Fruit fly (Drosophila melanogaster) whole organism, embryonic: ENCODE results near the gene CG31365.

ENCODE experiments used
- CG11695 ChIP-seq: fragments of 200-800 bp; sonication (Bioruptor generic); IDR thresholded peaks from 3 replicates; pipeline ENCODE4 v1.3.6; 2022; ENCODE audit warnings: missing biosample characterization, missing genetic modification characterization
- CG12659 ChIP-seq: fragments of 200-800 bp; sonication (Bioruptor generic); optimal IDR thresholded peaks from 3 replicates; lab custom pipeline; 2017; ENCODE audit warnings: mild to moderate bottlenecking, missing biosample characterization, missing genetic modification reagents, missing genetic modification characterization
- CG14710 ChIP-seq: fragments of 200-800 bp; sonication (Bioruptor generic); optimal IDR thresholded peaks from 3 replicates; lab custom pipeline; 2019; ENCODE audit warnings: missing biosample characterization, mild to moderate bottlenecking, missing genetic modification characterization, moderate library complexity
- CG16863 ChIP-seq: fragments of 200-800 bp; sonication (Bioruptor generic); optimal IDR thresholded peaks from 3 replicates; lab custom pipeline; 2016; ENCODE audit warnings: missing biosample characterization, missing genetic modification characterization
- CG17359 ChIP-seq: fragments of 200-800 bp; sonication (Bioruptor generic); optimal IDR thresholded peaks from 3 replicates; lab custom pipeline; 2018; ENCODE audit warnings: missing biosample characterization, mild to moderate bottlenecking, missing genetic modification characterization, moderate library complexity
- CG2116 ChIP-seq: fragments of 200-800 bp; sonication (Bioruptor generic); optimal IDR thresholded peaks from 3 replicates; lab custom pipeline; 2018; ENCODE audit warnings: missing biosample characterization, mild to moderate bottlenecking, missing genetic modification characterization
- CG5953 ChIP-seq: fragments of 200-800 bp; sonication (Bioruptor generic); IDR thresholded peaks from 2 replicates; pipeline ENCODE4 v1.3.6; 2022; ENCODE audit warnings: missing biosample characterization, missing genetic modification characterization
- CG7271 ChIP-seq: fragments of 200-800 bp; sonication (Bioruptor generic); optimal IDR thresholded peaks from 2 replicates; lab custom pipeline; 2018; ENCODE audit warnings: missing biosample characterization, mild to moderate bottlenecking, missing genetic modification characterization, moderate library complexity
- CG7357 ChIP-seq: fragments of 200-800 bp; sonication (Bioruptor generic); IDR thresholded peaks from 3 replicates; pipeline ENCODE4 v1.3.6; 2022; ENCODE audit warnings: missing biosample characterization, missing genetic modification characterization
- CG7556 ChIP-seq: fragments of 200-800 bp; sonication (Bioruptor generic); optimal IDR thresholded peaks from 2 replicates; lab custom pipeline; 2017; ENCODE audit warnings: missing biosample characterization, mild to moderate bottlenecking, missing genetic modification characterization
- CG7839 ChIP-seq: fragments of 200-800 bp; sonication (Bioruptor generic); optimal IDR thresholded peaks from 3 replicates; lab custom pipeline; 2018; ENCODE audit warnings: missing biosample characterization, mild to moderate bottlenecking, missing genetic modification characterization, moderate library complexity
- CG9215 ChIP-seq: fragments of 200-800 bp; sonication (Bioruptor generic); IDR thresholded peaks from 2 replicates; pipeline ENCODE4 v1.3.6; 2022; ENCODE audit warnings: missing biosample characterization, missing genetic modification characterization
- CG9817 ChIP-seq: fragments of 200-800 bp; sonication (Bioruptor generic); optimal IDR thresholded peaks from 2 replicates; lab custom pipeline; 2018; ENCODE audit warnings: missing biosample characterization, mild to moderate bottlenecking, missing genetic modification characterization, moderate library complexity
- CkIIα-i1 ChIP-seq: fragments of 200-800 bp; sonication (Bioruptor generic); IDR thresholded peaks from 2 replicates; pipeline ENCODE4 v1.3.6; 2022; ENCODE audit warnings: missing biosample characterization, missing genetic modification characterization
- CoRest ChIP-seq: fragments of 200-800 bp; sonication (Bioruptor generic); optimal IDR thresholded peaks from 3 replicates; lab custom pipeline; 2018; ENCODE audit warnings: missing biosample characterization, mild to moderate bottlenecking, missing genetic modification characterization, moderate library complexity
- Dp ChIP-seq: fragments of 200-800 bp; sonication (Bioruptor generic); optimal IDR thresholded peaks from 2 replicates; lab custom pipeline; 2018; ENCODE audit warnings: missing biosample characterization, mild to moderate bottlenecking, missing genetic modification characterization, moderate library complexity
- Ets65A ChIP-seq: fragments of 200-800 bp; sonication (Bioruptor generic); peaks from one replicate; lab custom pipeline; 2016; ENCODE audit warnings: missing biosample characterization, missing genetic modification characterization
- Fer1 ChIP-seq: fragments of 200-800 bp; sonication (Bioruptor generic); optimal IDR thresholded peaks from 2 replicates; lab custom pipeline; 2017; ENCODE audit warnings: missing biosample characterization, mild to moderate bottlenecking, missing genetic modification characterization
- Fer3 ChIP-seq: fragments of 200-800 bp; sonication (Bioruptor generic); optimal IDR thresholded peaks from 2 replicates; lab custom pipeline; 2018; ENCODE audit warnings: missing biosample characterization, mild to moderate bottlenecking, missing genetic modification characterization, moderate library complexity
- GATAe ChIP-seq: fragments of 200-800 bp; sonication (Bioruptor generic); conservative IDR thresholded peaks from 2 replicates; pipeline ENCODE4 v1.3.6; 2022; ENCODE audit warnings: missing biosample characterization, missing genetic modification characterization
- Kr ChIP-seq: fragments of 200-800 bp; sonication (Bioruptor generic); optimal IDR thresholded peaks from 2 replicates; lab custom pipeline; 2017; ENCODE audit warnings: missing biosample characterization, mild to moderate bottlenecking, missing genetic modification characterization
- Med ChIP-seq: fragments of 200-800 bp; sonication (Bioruptor generic); peaks from one replicate; lab custom pipeline; 2016; ENCODE audit warnings: missing biosample characterization, missing genetic modification characterization, mild to moderate bottlenecking, inconsistent platforms, moderate library complexity
- NfI ChIP-seq: fragments of 200-800 bp; sonication (Bioruptor generic); optimal IDR thresholded peaks from 3 replicates; lab custom pipeline; 2018; ENCODE audit warnings: missing biosample characterization, mild to moderate bottlenecking, missing genetic modification characterization, moderate library complexity
- Oaz ChIP-seq: fragments of 200-800 bp; sonication (Bioruptor generic); IDR thresholded peaks from 2 replicates; pipeline ENCODE4 v1.3.6; 2022; ENCODE audit warnings: missing biosample characterization, missing genetic modification characterization
- Ravus ChIP-seq: fragments of 200-800 bp; sonication (Bioruptor generic); IDR thresholded peaks from 2 replicates; pipeline ENCODE4 v1.3.6; 2022; ENCODE audit warnings: missing biosample characterization, missing genetic modification characterization
- Rx ChIP-seq: fragments of 200-800 bp; sonication (Bioruptor generic); IDR thresholded peaks from 2 replicates; pipeline ENCODE4 v1.3.6; 2022; ENCODE audit warnings: missing biosample characterization, missing genetic modification characterization
- TFAM ChIP-seq: fragments of 200-800 bp; sonication (Bioruptor generic); optimal IDR thresholded peaks from 2 replicates; lab custom pipeline; 2017; ENCODE audit warnings: missing biosample characterization, missing genetic modification characterization, inconsistent platforms
- Xrp1 ChIP-seq: fragments of 200-800 bp; sonication (Bioruptor generic); IDR thresholded peaks from 2 replicates; pipeline ENCODE4 v1.3.6; 2022; ENCODE audit warnings: missing biosample characterization, missing genetic modification characterization
- YL-1 ChIP-seq: fragments of 200-800 bp; sonication (Bioruptor generic); optimal IDR thresholded peaks from 3 replicates; lab custom pipeline; 2017; ENCODE audit warnings: missing biosample characterization, mild to moderate bottlenecking, missing genetic modification characterization
- ash1 ChIP-seq: fragments of 200-800 bp; sonication (Bioruptor generic); optimal IDR thresholded peaks from 2 replicates; lab custom pipeline; 2018; ENCODE audit warnings: missing biosample characterization, mild to moderate bottlenecking, missing genetic modification characterization
- cato ChIP-seq: fragments of 200-800 bp; sonication (Bioruptor generic); optimal IDR thresholded peaks from 2 replicates; lab custom pipeline; 2016; ENCODE audit warnings: missing biosample characterization, missing genetic modification characterization, borderline replicate concordance
- crc ChIP-seq: fragments of 200-800 bp; sonication (Bioruptor generic); optimal IDR thresholded peaks from 2 replicates; lab custom pipeline; 2016; ENCODE audit warnings: missing biosample characterization, missing genetic modification characterization
- crol ChIP-seq: fragments of 200-800 bp; sonication (Bioruptor generic); IDR thresholded peaks from 2 replicates; pipeline ENCODE4 v1.3.6; 2022; ENCODE audit warnings: missing biosample characterization, missing genetic modification characterization
- cwo ChIP-seq: fragments of 200-800 bp; sonication (Bioruptor generic); optimal IDR thresholded peaks from 3 replicates; lab custom pipeline; 2017; ENCODE audit warnings: missing biosample characterization, missing genetic modification characterization, mild to moderate bottlenecking, moderate library complexity, missing genetic modification reagents
- dmrt99B ChIP-seq: fragments of 200-800 bp; sonication (Bioruptor generic); optimal IDR thresholded peaks from 2 replicates; lab custom pipeline; 2018; ENCODE audit warnings: missing biosample characterization, mild to moderate bottlenecking, missing genetic modification characterization, moderate library complexity
- ems ChIP-seq: fragments of 200-800 bp; sonication (Bioruptor generic); optimal IDR thresholded peaks from 3 replicates; lab custom pipeline; 2016; ENCODE audit warnings: missing biosample characterization, missing genetic modification characterization
- eyg ChIP-seq: fragments of 200-800 bp; sonication (Bioruptor generic); optimal IDR thresholded peaks from 3 replicates; lab custom pipeline; 2016; ENCODE audit warnings: missing biosample characterization, missing genetic modification characterization
- gem ChIP-seq: fragments of 200-800 bp; sonication (Bioruptor generic); optimal IDR thresholded peaks from 2 replicates; lab custom pipeline; 2019; ENCODE audit warnings: missing biosample characterization, mild to moderate bottlenecking, missing genetic modification characterization, moderate library complexity
- hb ChIP-seq: fragments of 200-800 bp; sonication (Bioruptor generic); IDR thresholded peaks from 3 replicates; pipeline ENCODE4 v1.3.6; 2022; ENCODE audit warnings: missing biosample characterization, missing genetic modification characterization; ENCODE audit not compliant: partially characterized antibody
- mld ChIP-seq: fragments of 200-800 bp; sonication (Bioruptor generic); IDR thresholded peaks from 3 replicates; pipeline ENCODE4 v1.3.6; 2022; ENCODE audit warnings: missing biosample characterization, missing genetic modification characterization; ENCODE audit not compliant: partially characterized antibody
- nmo ChIP-seq: fragments of 200-800 bp; sonication (Bioruptor generic); optimal IDR thresholded peaks from 2 replicates; lab custom pipeline; 2018; ENCODE audit warnings: missing biosample characterization, mild to moderate bottlenecking, missing genetic modification characterization, moderate library complexity
- onecut ChIP-seq: fragments of 200-800 bp; sonication (Bioruptor generic); IDR thresholded peaks from 2 replicates; pipeline ENCODE4 v1.3.6; 2022; ENCODE audit warnings: missing biosample characterization, missing genetic modification characterization
- org-1 ChIP-seq: fragments of 200-800 bp; sonication (Bioruptor generic); optimal IDR thresholded peaks from 2 replicates; lab custom pipeline; 2017; ENCODE audit warnings: missing biosample characterization, missing genetic modification characterization
- row ChIP-seq: fragments of 200-800 bp; sonication (Bioruptor generic); IDR thresholded peaks from 3 replicates; pipeline ENCODE4 v1.3.6; 2022; ENCODE audit warnings: missing biosample characterization, missing genetic modification characterization
- seq ChIP-seq: fragments of 200-800 bp; sonication (Bioruptor generic); IDR thresholded peaks from 2 replicates; pipeline ENCODE4 v1.3.6; 2022; ENCODE audit warnings: missing biosample characterization, missing genetic modification characterization
- sisA ChIP-seq: fragments of 200-800 bp; sonication (Bioruptor generic); IDR thresholded peaks from 2 replicates; pipeline ENCODE4 v1.3.6; 2022; ENCODE audit warnings: missing biosample characterization, missing genetic modification characterization
- slbo ChIP-seq: fragments of 200-800 bp; sonication (Bioruptor generic); IDR thresholded peaks from 2 replicates; pipeline ENCODE4 v1.3.6; 2022; ENCODE audit warnings: missing biosample characterization, missing genetic modification characterization
- tio ChIP-seq: fragments of 200-800 bp; sonication (Bioruptor generic); optimal IDR thresholded peaks from 2 replicates; lab custom pipeline; 2017; ENCODE audit warnings: missing biosample characterization, missing genetic modification characterization, inconsistent platforms
- zfh2 ChIP-seq: fragments of 200-800 bp; sonication (Bioruptor generic); optimal IDR thresholded peaks from 2 replicates; lab custom pipeline; 2016; ENCODE audit warnings: missing biosample characterization, missing genetic modification characterization

The CG31365 gene

DNA sequence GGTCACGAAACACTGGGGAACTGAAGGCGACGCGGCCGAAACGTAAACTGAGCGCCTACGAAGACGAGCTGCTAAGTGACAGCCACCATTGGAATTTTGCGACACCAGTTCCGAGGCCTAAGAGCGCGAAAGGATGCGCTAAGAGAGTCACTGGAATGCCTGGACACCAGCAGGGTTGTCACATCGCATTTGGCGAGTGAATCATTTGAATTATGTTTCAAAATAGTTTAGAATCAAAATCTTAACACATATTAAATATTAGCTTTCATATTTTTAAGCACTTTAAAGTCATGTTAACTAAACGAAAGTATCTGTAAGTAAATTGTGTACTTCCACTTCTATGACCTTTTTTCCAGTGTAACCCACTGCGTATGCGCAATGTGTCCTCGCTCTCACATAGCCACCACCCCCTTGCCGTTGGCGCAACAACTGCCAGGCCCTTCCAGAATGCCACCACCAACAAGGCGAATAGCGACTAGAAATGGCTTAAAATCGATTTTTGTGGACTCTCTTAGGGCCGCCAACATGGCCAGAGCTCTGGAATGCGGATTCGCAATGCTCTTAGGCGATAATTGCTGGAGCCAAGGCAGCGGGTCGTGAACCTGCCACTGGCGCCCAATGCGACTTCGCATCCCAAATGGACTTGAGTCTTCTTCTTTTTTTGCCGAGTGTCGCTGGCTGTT, 13.4 kb downstream of the CG31365 start, which contains the start of gene Cow (continued):
- TF ChIP-seq CG11695 (GFP tag; lab: Robert Waterston, UW) (peak; percentile 72; the same call in 2 of the 3 replicates), CG9817 (tag; lab: Kevin White, UChicago) (peak; percentile 55), Xrp1 (GFP tag; lab: Robert Waterston, UW) (peak; percentile 74), ash1 (GFP tag; lab: Kevin White, UChicago) (no peak), Dp (GFP tag; lab: Kevin White, UChicago) (no peak), CG7271 (no peak), CG17359 (peak; percentile 61), Rx (GFP tag; lab: Robert Waterston, UW) (0 out of 2 replicates have a peak, but pooled peaks have one; percentile 36), crol (GFP tag; lab: Robert Waterston, UW) (peak; percentile 25; the same call in 1 of the 2 replicates)

DNA sequence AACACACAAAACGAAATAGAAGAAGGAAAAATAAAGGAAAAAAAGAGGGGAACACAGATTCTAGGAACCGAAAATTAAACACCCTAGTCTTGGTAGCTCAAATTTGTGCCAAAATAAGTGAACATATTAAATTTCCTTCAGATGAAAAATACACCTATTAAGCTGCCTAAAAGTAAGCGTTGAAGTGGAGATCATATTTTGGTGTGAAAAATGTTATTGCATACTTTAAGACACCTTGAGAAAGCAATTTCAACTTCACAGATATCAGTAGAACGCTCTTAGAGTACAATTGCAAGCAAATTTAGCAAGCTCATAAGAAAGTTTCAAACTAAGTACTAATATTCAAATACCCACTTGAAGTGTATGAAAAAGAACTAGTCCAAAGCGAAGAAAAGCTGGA, 15.5 kb downstream of the CG31365 start:
- TF ChIP-seq crc (GFP tag; lab: Kevin White, UChicago) (no peak), Ravus (GFP tag; lab: Robert Waterston, UW) (no peak), tio (no peak), mld (GFP tag; lab: Robert Waterston, UW) (no peak), CG12659 (GFP tag; lab: Kevin White, UChicago) (peak; percentile 2), Kr (GFP tag; lab: Kevin White, UChicago) (no peak), org-1 (GFP tag; lab: Kevin White, UChicago) (no peak), CG14710 (tag; lab: Kevin White, UChicago) (no peak), gem (tag; lab: Kevin White, UChicago) (peak; percentile 37), CkIIα-i1 (GFP tag; lab: Robert Waterston, UW) (no peak), cwo (GFP tag; lab: Kevin White, UChicago) (peak; percentile 8), zfh2 (GFP tag; lab: Kevin White, UChicago) (peak; percentile 2), CG16863 (GFP tag; lab: Kevin White, UChicago) (no peak), Ets65A (GFP tag; lab: Kevin White, UChicago) (peak; percentile 54), CoRest (tag; lab: Kevin White, UChicago) (peak; percentile 22), Fer1 (peak; percentile 40), seq (GFP tag; lab: Robert Waterston, UW) (no peak), Fer3 (peak; percentile 41), sisA (no peak), cato (GFP tag; lab: Kevin White, UChicago) (no peak), CG7357 (GFP tag; lab: Robert Waterston, UW) (no peak), onecut (GFP tag; lab: Robert Waterston, UW) (no peak), NfI (GFP tag; lab: Kevin White, UChicago) (no peak), Oaz (GFP tag; lab: Robert Waterston, UW) (no peak), hb (GFP tag; lab: Robert Waterston, UW) (no peak), Med (GFP tag; lab: Kevin White, UChicago) (peak; percentile 86), CG5953 (no peak), eyg (GFP tag; lab: Kevin White, UChicago) (no peak), nmo (GFP tag; lab: Kevin White, UChicago) (peak; percentile 19), CG7839 (tag; lab: Kevin White, UChicago) (peak; percentile 46), YL-1 (GFP tag; lab: Kevin White, UChicago) (no peak), GATAe (GFP tag; lab: Robert Waterston, UW) (no peak), TFAM (GFP tag; lab: Kevin White, UChicago) (no peak), dmrt99B (tag; lab: Kevin White, UChicago) (peak; percentile 29), ems (no peak), CG7556 (GFP tag; lab: Kevin White, UChicago) (peak; percentile 29), CG9215 (GFP tag; lab: Robert Waterston, UW) (0 out of 2 replicates have a peak, but pooled peaks have one; percentile 5), row (GFP tag; lab: Robert Waterston, UW) (peak; percentile 49; the same call in 2 of the 3 replicates), slbo (GFP tag; lab: Robert Waterston, UW) (peak; percentile 30; the same call in 1 of the 2 replicates), CG2116 (GFP tag; lab: Kevin White, UChicago) (no peak)
